Worm (Caenorhabditis elegans): ENCODE data around the gene cyn-13.

DNA sequence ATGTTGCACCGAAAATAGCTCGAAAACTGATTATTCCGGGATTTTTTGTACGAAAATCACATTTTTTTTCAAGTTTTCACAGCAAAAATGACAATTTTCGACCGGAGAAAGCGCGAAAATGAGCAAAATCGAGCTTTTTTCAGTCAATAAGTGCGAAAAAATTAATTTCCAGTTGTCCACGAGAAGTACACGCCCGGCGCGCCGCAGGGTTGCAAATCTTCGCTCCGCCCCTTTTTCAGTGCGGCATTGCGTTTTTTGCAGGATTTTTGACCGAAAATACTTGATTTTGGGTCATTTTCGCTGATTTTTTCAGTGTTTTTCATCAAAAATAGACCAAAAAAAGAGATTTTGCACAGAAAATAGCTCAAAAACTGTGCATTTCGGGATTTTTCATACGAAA is 32.1 kb downstream of the cyn-13 start:
- TF ChIP-seq ama-1 (optimal IDR thresholded peaks at IDR 0.05) = no peak
- no peak for TF ChIP-seq B0310.2 (tag; optimal IDR thresholded peaks at IDR 0.05)
- TF ChIP-seq hnd-1 (tag; optimal IDR thresholded peaks at IDR 0.05) = no peak
- no peak for TF ChIP-seq tra-4 (tag; optimal IDR thresholded peaks at IDR 0.05)
- no peak for TF ChIP-seq scrt-1 (GFP tag; IDR thresholded peaks at IDR 0.05)
- TF ChIP-seq ets-7 (tag; optimal IDR thresholded peaks at IDR 0.05) = no peak
- no peak for TF ChIP-seq ceh-13 (GFP tag; optimal IDR thresholded peaks at IDR 0.05)
- no peak for TF ChIP-seq F13C5.2 (tag; optimal IDR thresholded peaks at IDR 0.05)

Measured in whole organism, early embryonic.